Fruit fly (Drosophila melanogaster): Measurements from ENCODE around the gene CG7251.

CG7251 gene

DNA sequence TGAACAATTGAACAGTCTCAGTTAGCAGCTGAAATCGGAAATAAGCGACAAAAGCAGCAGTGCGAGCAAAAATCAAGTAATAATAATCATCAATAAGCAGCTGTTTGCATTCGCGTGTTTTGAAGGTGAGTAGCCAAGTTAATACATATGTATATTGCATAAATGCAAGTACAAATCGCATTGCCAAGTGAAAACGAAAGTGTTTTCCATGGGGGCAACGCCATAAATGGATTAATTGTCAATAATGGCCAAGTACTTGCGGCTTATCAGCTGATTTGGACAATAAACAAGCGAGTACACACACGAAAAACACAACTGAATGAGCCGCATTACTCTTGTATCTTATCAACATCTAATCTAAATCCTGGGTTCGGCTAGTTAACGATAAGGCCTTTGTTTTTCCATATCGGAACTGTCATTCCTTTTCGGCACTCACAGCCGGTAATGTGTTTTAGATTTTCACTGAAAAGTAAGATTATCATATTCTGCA, 40.9 kb downstream of the CG7251 start (continued):
- TF ChIP-seq chn (GFP tag; optimal IDR thresholded peaks at IDR 0.05), result no peak
- peak; percentile 30 for TF ChIP-seq ATbp (GFP tag; optimal IDR thresholded peaks at IDR 0.05)
- TF ChIP-seq dimm (GFP tag; IDR thresholded peaks at IDR 0.05), result no peak
- TF ChIP-seq CG13287 (GFP tag; IDR thresholded peaks at IDR 0.05; ENCODE audit: partially characterized antibody), result no peak
- no peak for TF ChIP-seq bab2 (GFP tag; optimal IDR thresholded peaks at IDR 0.05)
- no peak for TF ChIP-seq ac (GFP tag; optimal IDR thresholded peaks at IDR 0.05)
- TF ChIP-seq chm (GFP tag; IDR thresholded peaks at IDR 0.05), result no peak
- no peak for TF ChIP-seq vnd (GFP tag; IDR thresholded peaks at IDR 0.05; ENCODE audit: partially characterized antibody)
- no peak for TF ChIP-seq hbn (GFP tag; IDR thresholded peaks at IDR 0.05; ENCODE audit: partially characterized antibody)
- no peak for TF ChIP-seq ssp (GFP tag; IDR thresholded peaks at IDR 0.05)
- TF ChIP-seq CG9932 (GFP tag; IDR thresholded peaks at IDR 0.05), result no peak
- no peak for TF ChIP-seq CG7963 (GFP tag; IDR thresholded peaks at IDR 0.05; ENCODE audit: partially characterized antibody)
- no peak for TF ChIP-seq CG7786 (GFP tag; optimal IDR thresholded peaks at IDR 0.05)
- TF ChIP-seq CG8478 (optimal IDR thresholded peaks at IDR 0.05), result no peak
- no peak for TF ChIP-seq CG8359 (GFP tag; optimal IDR thresholded peaks at IDR 0.05; ENCODE audit: borderline replicate concordance)
- no peak for TF ChIP-seq CG14710 (tag; optimal IDR thresholded peaks at IDR 0.05)
- no peak for TF ChIP-seq ab (GFP tag; optimal IDR thresholded peaks at IDR 0.05)
- no peak for TF ChIP-seq pnt (GFP tag; optimal IDR thresholded peaks at IDR 0.05)
- no peak for TF ChIP-seq Dad (GFP tag; optimal IDR thresholded peaks at IDR 0.05)
- no peak for TF ChIP-seq jing (GFP tag; optimal IDR thresholded peaks at IDR 0.05)
- no peak for TF ChIP-seq CG12942 (GFP tag; optimal IDR thresholded peaks at IDR 0.05)
- no peak for TF ChIP-seq Myb (GFP tag; optimal IDR thresholded peaks at IDR 0.05)
- TF ChIP-seq wor (GFP tag; IDR thresholded peaks at IDR 0.05), result no peak
- no peak for TF ChIP-seq CG7839 (tag; optimal IDR thresholded peaks at IDR 0.05)
- no peak for TF ChIP-seq CG31365 (tag; optimal IDR thresholded peaks at IDR 0.05)
- TF ChIP-seq amos (GFP tag; IDR thresholded peaks at IDR 0.05; ENCODE audit: partially characterized antibody), result no peak
- no peak for TF ChIP-seq bowl (GFP tag; IDR thresholded peaks at IDR 0.05)
- TF ChIP-seq CG2202 (tag; optimal IDR thresholded peaks at IDR 0.05), result no peak
- no peak for TF ChIP-seq CG12391 (tag; optimal IDR thresholded peaks at IDR 0.05)
- 0 out of 3 replicates have a peak, but pooled peaks have one; percentile 14 for TF ChIP-seq zfh1 (GFP tag; IDR thresholded peaks at IDR 0.05)
- TF ChIP-seq da (GFP tag; optimal IDR thresholded peaks at IDR 0.05), result no peak
- peak; percentile 39 for TF ChIP-seq CG12219 (GFP tag; optimal IDR thresholded peaks at IDR 0.05)
- TF ChIP-seq ap (GFP tag; IDR thresholded peaks at IDR 0.05), result no peak
- TF ChIP-seq jumu (GFP tag; optimal IDR thresholded peaks at IDR 0.05), result no peak
- no peak for TF ChIP-seq eve (GFP tag; optimal IDR thresholded peaks at IDR 0.05)
- no peak for TF ChIP-seq fu2 (GFP tag; optimal IDR thresholded peaks at IDR 0.05)
- peak; percentile 9 for TF ChIP-seq CG4328 (GFP tag; optimal IDR thresholded peaks at IDR 0.05)
- no peak for TF ChIP-seq Rx (GFP tag; IDR thresholded peaks at IDR 0.05)
- no peak for TF ChIP-seq CG4282 (GFP tag; optimal IDR thresholded peaks at IDR 0.05)
- TF ChIP-seq croc (GFP tag; conservative IDR thresholded peaks at IDR 0.05), result no peak
- TF ChIP-seq Opbp (GFP tag; IDR thresholded peaks at IDR 0.05; ENCODE audit: partially characterized antibody), result no peak
- TF ChIP-seq sug (tag; optimal IDR thresholded peaks at IDR 0.05), result peak; percentile 89
- peak; percentile 92 for TF ChIP-seq CG8281 (tag; optimal IDR thresholded peaks at IDR 0.05)
- TF ChIP-seq CG14860 (GFP tag; IDR thresholded peaks at IDR 0.05; ENCODE audit: partially characterized antibody), result no peak
- TF ChIP-seq CG4707 (GFP tag; optimal IDR thresholded peaks at IDR 0.05), result no peak
- TF ChIP-seq HHEX (GFP tag; optimal IDR thresholded peaks at IDR 0.05), result no peak
- no peak for TF ChIP-seq corto (GFP tag; optimal IDR thresholded peaks at IDR 0.05)
- no peak for TF ChIP-seq Xbp1 (GFP tag; optimal IDR thresholded peaks at IDR 0.05)
- no peak for TF ChIP-seq vvl (GFP tag; IDR thresholded peaks at IDR 0.05)
- no peak for TF ChIP-seq Optix (GFP tag; IDR thresholded peaks at IDR 0.05)
- no peak for TF ChIP-seq bbx (GFP tag; IDR thresholded peaks at IDR 0.05; ENCODE audit: partially characterized antibody)
